Fruit fly (Drosophila melanogaster): Measurements from ENCODE around the gene Wnt4.

Gene Wnt4

DNA sequence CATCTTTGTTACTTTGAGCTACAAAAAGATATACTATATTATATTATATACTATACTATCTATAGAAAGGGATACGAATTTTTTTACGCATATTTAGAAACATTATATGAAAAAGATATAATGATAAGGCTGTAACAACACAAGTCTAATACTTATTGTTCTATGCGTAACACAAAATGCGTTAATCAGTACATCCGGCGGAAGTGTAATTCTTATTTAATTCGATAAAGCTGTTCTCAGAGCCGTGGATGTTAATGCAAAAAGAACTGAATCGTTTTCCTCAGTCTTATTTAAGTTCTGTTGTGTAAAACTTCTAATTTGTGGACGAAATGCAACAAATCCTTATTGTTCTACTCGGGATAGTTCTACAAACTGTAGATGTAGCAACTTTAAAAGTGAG lies 49.5 kb downstream of the Wnt4 start, which contains the start of gene CG43799:
TSS of gene CG43799 (plus strand) at position 301 of the 400 bp plus-strand sequence.
- TF ChIP-seq CG8478 (optimal IDR thresholded peaks at IDR 0.05) (no peak), CTCF (optimal IDR thresholded peaks at IDR 0.05) (no peak)

DNA sequence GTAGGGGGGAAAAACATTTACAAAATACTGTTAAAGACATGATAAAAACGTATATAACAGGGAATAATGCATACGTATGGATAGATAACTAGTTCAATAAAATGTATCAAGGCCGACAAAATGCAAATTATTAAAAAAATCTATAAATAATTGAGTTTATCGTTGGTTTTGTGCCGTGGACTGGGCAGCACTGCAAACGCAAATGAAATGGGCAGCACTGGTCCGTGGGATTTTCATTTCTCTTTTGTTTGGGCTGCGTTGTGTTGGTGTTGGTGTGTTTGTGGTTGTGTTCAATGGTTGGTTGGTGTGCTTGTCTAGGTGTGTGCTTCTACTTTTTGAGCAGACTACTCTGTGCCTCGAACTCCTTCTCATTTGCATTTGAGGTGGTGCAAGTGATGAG lies 50.4 kb downstream of the Wnt4 start:
- TF ChIP-seq CTCF (optimal IDR thresholded peaks at IDR 0.05), result no peak

DNA sequence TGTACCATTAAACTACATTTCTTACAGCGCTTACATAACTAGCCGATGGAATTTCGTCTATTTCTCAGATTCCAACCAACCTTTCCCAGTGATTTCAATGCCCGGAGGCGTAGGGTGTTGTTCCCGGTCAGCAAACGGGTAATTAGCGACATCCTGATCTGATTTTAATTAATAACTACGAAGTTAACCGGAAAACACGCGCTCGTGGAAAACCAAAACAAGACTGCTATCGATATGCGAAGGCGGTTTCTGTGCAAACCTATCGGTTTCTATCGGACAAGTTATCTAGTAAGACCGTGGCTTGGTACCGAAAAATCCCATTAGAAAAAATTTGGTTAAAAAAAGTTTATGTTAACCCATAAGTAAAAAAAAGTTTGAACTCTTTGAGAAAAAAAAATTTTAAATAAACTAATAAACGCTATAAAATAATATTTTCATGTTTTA lies 54.1 kb downstream of the Wnt4 start, which contains the start of gene mEFG1:
TSS of gene mEFG1 (minus strand) at position 253 of the 444 bp plus-strand sequence.
- no peak for TF ChIP-seq CG8478 (optimal IDR thresholded peaks at IDR 0.05)
- TF ChIP-seq CTCF (optimal IDR thresholded peaks at IDR 0.05), result no peak

DNA sequence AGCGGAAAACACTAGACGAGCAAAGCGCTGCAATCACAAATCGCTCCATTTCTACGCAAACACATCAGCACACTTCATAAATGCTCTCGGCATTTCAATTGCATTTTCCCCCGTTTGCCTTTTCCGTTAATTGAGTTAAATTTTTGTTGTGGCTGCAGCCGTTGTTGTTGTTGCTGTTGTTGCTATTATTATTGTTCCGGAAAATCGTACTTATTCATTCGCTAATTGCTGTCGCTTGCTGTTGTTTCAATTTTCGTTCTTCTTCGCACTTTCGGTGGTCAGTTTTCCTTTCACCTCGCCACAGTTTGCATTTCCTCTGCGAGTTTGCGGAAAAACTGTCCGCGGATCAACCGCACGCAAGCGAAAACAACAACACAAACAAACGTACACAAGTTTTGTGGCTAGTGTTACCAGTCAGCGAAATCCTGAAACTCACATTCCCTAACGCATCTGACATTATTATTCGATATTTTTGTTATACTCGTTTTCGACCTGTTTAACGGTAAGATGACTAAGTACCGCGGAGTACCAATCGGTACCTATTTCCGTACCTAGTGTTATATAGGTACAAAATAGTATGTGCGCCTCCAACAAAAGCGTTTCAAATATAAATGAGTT lies 57.2 kb downstream of the Wnt4 start, which contains the start of gene CG13784:
TSS of gene CG13784 (minus strand) at position 384 of the 618 bp plus-strand sequence.
- TF ChIP-seq CG8478 (optimal IDR thresholded peaks at IDR 0.05), result no peak
- TF ChIP-seq CTCF (optimal IDR thresholded peaks at IDR 0.05), result peak; percentile 30 to 46

DNA sequence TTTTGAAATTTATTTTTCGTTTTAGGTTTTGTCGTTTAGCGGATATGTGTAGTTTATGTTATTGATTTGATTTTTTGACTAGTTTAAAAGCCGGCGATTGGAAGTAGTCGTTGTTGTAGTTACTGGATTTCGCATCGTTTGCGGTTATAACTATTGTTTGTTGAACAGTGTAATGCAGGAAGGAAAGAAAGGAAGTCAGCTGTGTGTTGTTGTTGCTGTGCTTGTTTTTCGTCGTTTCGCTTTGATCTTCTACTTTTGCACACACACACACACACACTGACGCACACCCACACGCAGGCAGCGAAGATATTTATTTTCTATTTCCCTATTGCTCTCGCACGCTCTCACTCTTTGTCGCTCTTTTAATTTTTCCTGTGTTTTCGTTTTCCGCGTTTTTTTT lies 57.8 kb downstream of the Wnt4 start:
- TF ChIP-seq CG8478 (optimal IDR thresholded peaks at IDR 0.05) (no peak), CTCF (optimal IDR thresholded peaks at IDR 0.05) (no peak)

DNA sequence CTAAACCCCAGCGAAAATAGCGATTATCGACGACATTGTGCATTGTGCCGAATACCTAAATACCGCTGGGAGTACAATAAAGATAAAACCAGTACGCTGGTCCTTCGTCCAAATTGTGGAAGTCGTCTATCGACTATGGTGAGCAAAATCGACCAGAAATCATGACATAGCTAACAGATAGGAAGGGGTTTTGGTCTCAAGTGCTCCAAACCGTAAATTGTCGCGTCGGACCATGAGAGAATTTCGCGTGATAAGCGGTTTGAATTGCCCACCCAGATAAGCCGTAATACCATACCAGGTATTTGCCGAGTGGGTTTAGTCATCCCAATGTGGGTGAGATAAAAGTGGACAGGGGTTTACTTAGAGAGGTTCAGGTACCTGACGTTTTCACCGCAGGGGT lies 59.0 kb downstream of the Wnt4 start:
- TF ChIP-seq CG8478 (optimal IDR thresholded peaks at IDR 0.05) (no peak), CTCF (optimal IDR thresholded peaks at IDR 0.05) (no peak)

DNA sequence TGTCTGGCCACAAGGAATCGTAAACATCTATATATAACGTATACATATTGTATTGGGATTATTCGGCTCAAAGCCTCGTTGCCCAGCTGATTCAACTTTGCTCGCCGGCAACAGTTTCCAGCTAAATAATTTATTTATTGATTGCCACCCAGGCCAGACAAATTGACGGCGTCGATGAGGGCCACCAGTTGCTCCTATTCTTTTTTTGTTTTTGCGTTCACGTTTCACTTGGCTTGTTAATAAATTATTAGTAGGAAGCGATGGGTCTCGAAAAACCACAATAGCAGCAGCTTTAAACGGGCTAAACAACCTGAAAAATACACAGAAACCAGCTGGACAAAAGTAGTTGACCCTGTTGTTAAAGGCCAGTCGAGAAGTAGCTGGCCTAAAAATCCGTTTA lies 59.9 kb downstream of the Wnt4 start:
- no peak for TF ChIP-seq CTCF (optimal IDR thresholded peaks at IDR 0.05)
- TF ChIP-seq CG8478 (optimal IDR thresholded peaks at IDR 0.05), result no peak

DNA sequence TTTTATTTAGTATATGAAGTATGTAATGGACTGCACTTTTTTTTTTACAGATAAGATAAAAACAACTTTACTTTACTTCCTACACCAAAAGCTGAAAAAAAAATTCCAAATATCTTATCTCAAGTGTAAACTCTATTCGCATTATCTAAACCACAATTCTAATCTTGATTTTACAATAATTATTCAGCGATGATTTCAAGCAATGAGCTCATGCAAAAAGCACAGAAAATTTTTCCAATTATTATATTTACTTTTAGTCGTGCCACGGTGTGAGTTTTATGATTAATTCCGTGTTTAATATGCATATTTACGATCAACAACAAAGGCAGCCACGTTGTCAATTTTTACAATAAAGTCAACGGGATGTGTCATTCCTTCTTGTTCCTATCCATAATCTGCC lies 60.7 kb downstream of the Wnt4 start:
- TF ChIP-seq CTCF (optimal IDR thresholded peaks at IDR 0.05) (no peak), CG8478 (optimal IDR thresholded peaks at IDR 0.05) (no peak)

DNA sequence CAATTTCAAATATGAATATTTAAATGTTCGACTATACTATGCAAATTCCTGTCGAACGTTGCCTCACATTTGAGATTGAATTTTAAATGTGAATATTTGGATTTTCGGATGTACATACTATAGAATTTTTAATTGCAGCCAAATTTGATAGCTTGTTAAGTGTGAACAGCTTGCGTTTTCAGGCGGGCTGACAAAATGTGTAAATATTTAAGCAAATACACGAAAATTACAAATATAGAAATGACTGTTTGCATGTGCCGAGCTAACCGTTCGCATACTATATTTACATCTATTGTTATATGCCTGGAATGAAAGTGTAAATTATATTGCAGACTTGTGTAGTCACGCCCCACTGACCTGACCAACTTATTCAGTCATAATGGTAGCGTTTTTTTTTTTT lies 61.3 kb downstream of the Wnt4 start:
- no peak for TF ChIP-seq CG8478 (optimal IDR thresholded peaks at IDR 0.05)
- TF ChIP-seq CTCF (optimal IDR thresholded peaks at IDR 0.05), result no peak

DNA sequence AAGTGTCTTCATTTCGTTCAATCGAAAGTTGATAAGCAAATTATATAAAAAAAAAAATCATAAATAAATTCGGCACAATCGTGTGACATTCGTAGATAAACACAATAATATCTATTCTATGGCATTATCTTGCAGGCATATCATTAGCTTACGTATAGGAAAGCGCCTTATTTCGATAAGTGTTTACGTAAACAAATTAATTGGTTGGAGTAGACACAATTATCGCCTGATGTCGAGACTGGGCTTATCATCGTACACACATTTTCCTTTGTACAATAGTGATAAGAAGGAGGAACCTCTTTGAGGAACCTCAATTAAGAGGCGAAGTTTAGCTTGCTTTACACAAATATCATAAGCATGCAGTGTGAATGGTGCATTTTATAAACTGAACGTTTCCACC lies 62.1 kb downstream of the Wnt4 start:
- TF ChIP-seq CG8478 (optimal IDR thresholded peaks at IDR 0.05) (no peak), CTCF (optimal IDR thresholded peaks at IDR 0.05) (no peak)

DNA sequence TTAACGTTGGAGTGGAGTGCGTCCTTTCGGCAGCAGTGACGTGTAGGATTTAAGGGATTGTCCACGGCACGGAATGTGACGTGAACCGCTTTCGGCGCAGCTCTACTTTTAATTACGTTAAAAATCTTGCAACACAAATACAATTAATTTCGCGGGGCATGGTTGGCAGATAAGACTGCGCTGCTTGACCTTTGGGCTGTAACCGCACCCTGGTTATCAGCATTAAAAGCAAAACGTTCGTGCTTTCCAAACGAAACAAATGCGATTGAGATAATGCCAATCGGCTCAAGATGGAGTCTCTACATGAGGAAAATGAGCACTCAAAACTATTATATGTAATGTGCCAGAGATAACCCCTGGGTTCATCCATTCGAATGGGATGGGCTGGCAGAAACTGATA lies 63.4 kb downstream of the Wnt4 start:
- TF ChIP-seq CTCF (optimal IDR thresholded peaks at IDR 0.05) (no peak), CG8478 (optimal IDR thresholded peaks at IDR 0.05) (no peak)

DNA sequence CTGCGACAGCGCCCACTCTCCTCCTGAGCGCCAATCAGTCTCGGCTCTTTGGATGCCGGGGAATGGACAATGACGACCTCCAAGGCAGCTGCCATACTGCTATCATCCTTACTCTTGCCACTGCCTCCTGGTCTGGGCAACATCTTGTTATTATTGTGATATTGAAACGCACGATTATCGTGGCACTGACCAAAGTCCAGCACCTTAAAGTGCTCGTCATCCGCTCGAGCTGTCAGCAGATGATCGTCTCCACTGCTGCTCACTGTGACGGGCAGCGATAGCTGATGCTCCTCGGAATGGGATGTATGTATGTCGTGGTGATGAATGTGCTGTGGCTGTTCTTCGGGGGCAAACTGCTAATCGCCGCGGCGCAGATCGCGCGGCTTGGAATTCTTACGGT lies 69.3 kb downstream of the Wnt4 start:
- TF ChIP-seq CG8478 (optimal IDR thresholded peaks at IDR 0.05) (no peak), CTCF (optimal IDR thresholded peaks at IDR 0.05) (no peak)
